Worm (Caenorhabditis elegans) whole organism, L3 larva: ENCODE measurements around the gene pzf-1.

Experiments used
- eor-1 ChIP-seq, 2 experiments: fragments of 150-350 bp; optimal IDR thresholded peaks; 2 replicates each; lab custom pipeline; 2014 to 2018; ENCODE audit warnings: missing biosample characterization in 2 of 2, missing genetic modification characterization in 2 of 2
- lin-15B ChIP-seq: fragments of 150-350 bp; optimal IDR thresholded peaks from 2 replicates; lab custom pipeline; 2014; ENCODE audit warnings: missing biosample characterization, missing genetic modification characterization

DNA sequence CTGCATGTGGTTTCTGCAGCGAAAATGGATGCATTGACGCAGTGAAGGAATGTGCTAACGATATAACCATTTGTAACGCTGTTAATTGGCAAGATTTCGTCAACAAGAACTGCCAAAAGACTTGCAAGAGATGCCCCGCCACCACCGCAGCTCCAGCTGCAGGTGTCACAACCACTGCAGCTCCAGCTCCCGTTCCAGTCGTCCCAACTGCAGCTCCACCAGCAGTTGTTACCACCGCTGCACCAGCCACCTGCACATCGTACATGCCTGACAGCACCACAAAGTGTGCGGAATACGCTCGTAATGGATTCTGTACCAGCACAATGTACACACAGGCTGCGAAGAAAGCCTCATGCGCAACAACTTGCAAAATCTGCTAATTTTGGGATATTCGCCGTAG, 15.5 kb downstream of the pzf-1 start:
- TF ChIP-seq lin-15B (tag; lab: Kevin White, UChicago) (no peak), eor-1 (tag; optimal IDR thresholded peaks at IDR 0.05; lab: Kevin White, UChicago) (no peak)
